Worm (Caenorhabditis elegans) whole organism, young adult: Measurements from ENCODE around the gene aex-4.

Experiments
- B0019.2 ChIP-seq: fragments of 200-800 bp; sonication (Bioruptor generic); conservative IDR thresholded peaks from 2 replicates; pipeline ENCODE4 v1.3.6; 2022; ENCODE audit warnings: missing genetic modification reagents, missing genetic modification characterization, missing compliant biosample characterization
- F49E8.2 ChIP-seq: sonication (generic microtip); optimal IDR thresholded peaks from 3 replicates; lab custom pipeline; 2017; ENCODE audit warnings: missing genetic modification characterization, mild to moderate bottlenecking, missing compliant biosample characterization, antibody characterized with exemption, moderate library complexity; ENCODE audit not compliant: insufficient read depth
- Y67H2A.10 ChIP-seq: fragments of 200-800 bp; sonication (Bioruptor generic); conservative IDR thresholded peaks from 2 replicates; pipeline ENCODE4 v1.3.6; 2022; ENCODE audit warnings: missing genetic modification reagents, missing genetic modification characterization, missing compliant biosample characterization
- ceh-100 ChIP-seq: fragments of 200-800 bp; sonication (Bioruptor generic); IDR thresholded peaks from 2 replicates; pipeline ENCODE4 v1.3.6; 2022; ENCODE audit warnings: missing genetic modification reagents, missing genetic modification characterization, missing compliant biosample characterization
- hmg-1.2 ChIP-seq: fragments of 200-800 bp; sonication (Bioruptor generic); IDR thresholded peaks from 2 replicates; pipeline ENCODE4 v1.3.6; 2022; ENCODE audit warnings: missing genetic modification reagents, missing genetic modification characterization, missing compliant biosample characterization
- lin-35 ChIP-seq, 3 experiments: fragments of 150-350 bp in 2 of 3; sonication (generic microtip) in 1 of 3; optimal IDR thresholded peaks; 2 replicates each; lab custom pipeline; 2014 to 2018; ENCODE audit warnings: missing biosample characterization in 3 of 3, missing genetic modification characterization in 3 of 3, missing genetic modification reagents in 3 of 3
- lin-54 ChIP-seq: fragments of 200-800 bp; sonication (Bioruptor generic); optimal IDR thresholded peaks from 2 replicates; lab custom pipeline; 2018; ENCODE audit warnings: mild to moderate bottlenecking, missing genetic modification characterization, missing compliant biosample characterization
- nhr-90 ChIP-seq: sonication (generic microtip); optimal IDR thresholded peaks from 2 replicates; lab custom pipeline; 2016; ENCODE audit warnings: missing genotype, mild to moderate bottlenecking, missing genetic modification characterization, missing compliant biosample characterization
- snpc-3.4 ChIP-seq: sonication (generic microtip); optimal IDR thresholded peaks from 2 replicates; lab custom pipeline; 2017; ENCODE audit warnings: missing genetic modification characterization, mild to moderate bottlenecking, missing compliant biosample characterization, antibody characterized with exemption, moderate library complexity, missing genotype, missing genetic modification reagents
- tbp1 ChIP-seq: fragments of 200-800 bp; sonication (Bioruptor generic); optimal IDR thresholded peaks from 2 replicates; lab custom pipeline; 2018; ENCODE audit warnings: mild to moderate bottlenecking, missing genetic modification characterization, missing compliant biosample characterization
- ztf-28 ChIP-seq: fragments of 200-800 bp; sonication (Bioruptor generic); IDR thresholded peaks from 2 replicates; pipeline ENCODE4 v1.3.6; 2022; ENCODE audit warnings: missing genetic modification reagents, missing genetic modification characterization, missing compliant biosample characterization

DNA sequence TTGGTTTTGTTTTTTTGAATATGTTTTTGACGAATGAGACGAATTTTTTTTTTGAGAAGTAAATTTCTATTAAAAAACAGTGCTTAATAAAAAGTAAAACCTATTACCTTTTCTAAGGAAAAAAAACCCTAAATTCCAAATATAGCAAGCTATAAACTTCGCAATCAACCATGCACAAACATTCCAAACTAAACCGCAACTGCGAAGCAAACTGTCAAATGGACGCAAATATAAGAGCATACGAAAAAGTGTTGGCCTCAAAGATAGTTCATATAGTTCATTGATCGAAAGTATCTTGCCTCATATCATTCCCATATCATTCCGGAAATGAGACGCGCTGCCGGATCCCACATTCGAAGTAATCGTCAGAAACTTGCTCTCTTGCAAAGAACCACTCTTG is 32.5 kb upstream of the aex-4 start, which contains the start of gene C01C4.3:
- no peak for TF ChIP-seq ztf-28 (GFP tag; lab: Robert Waterston, UW)
- TF ChIP-seq ceh-100 (GFP tag; lab: Robert Waterston, UW) = no peak
- TF ChIP-seq snpc-3.4 (tag; lab: Kevin White, UChicago) = no peak
- TF ChIP-seq lin-54 (GFP tag; lab: Kevin White, UChicago) = no peak
- TF ChIP-seq Y67H2A.10 (GFP tag; lab: Robert Waterston, UW) = no peak
- TF ChIP-seq nhr-90 (tag; lab: Kevin White, UChicago) = no peak
- no peak for TF ChIP-seq B0019.2 (GFP tag; lab: Robert Waterston, UW)
- TF ChIP-seq F49E8.2 (tag; lab: Kevin White, UChicago) = no peak
- TF ChIP-seq tbp1 (GFP tag; lab: Kevin White, UChicago) = no peak
- no peak for TF ChIP-seq lin-35 (GFP tag; optimal IDR thresholded peaks at IDR 0.05; lab: Kevin White, UChicago)
- no peak for TF ChIP-seq hmg-1.2 (GFP tag; lab: Robert Waterston, UW)
